Worm (Caenorhabditis elegans) whole organism, L4 larva: ENCODE results near the gene suox-1.
A peak's percentile ranks its signal among the peaks of the same experiment; 100 is the strongest.

Experiments used
- F37D6.2 ChIP-seq: sonication (generic microtip); optimal IDR thresholded peaks from 2 replicates; lab custom pipeline; 2016; ENCODE audit warnings: mild to moderate bottlenecking, missing genetic modification characterization, missing compliant biosample characterization
- F44E2.7 ChIP-seq: fragments of 200-800 bp; sonication (Bioruptor generic); IDR thresholded peaks from 2 replicates; pipeline ENCODE4 v2.1.2; 2022; ENCODE audit warnings: missing genetic modification characterization, missing compliant biosample characterization
- Y5F2A.4 ChIP-seq: fragments of 200-800 bp; sonication (Bioruptor generic); optimal IDR thresholded peaks from 2 replicates; lab custom pipeline; 2018; ENCODE audit warnings: mild to moderate bottlenecking, missing genetic modification characterization, missing compliant biosample characterization
- aha-1 ChIP-seq: fragments of 150-350 bp; peaks from one replicate; lab custom pipeline; 2014; ENCODE audit warnings: missing biosample characterization, missing genetic modification characterization
- aly-2 ChIP-seq: sonication (generic microtip); optimal IDR thresholded peaks from 2 replicates; lab custom pipeline; 2018; ENCODE audit warnings: missing biosample characterization, missing genetic modification characterization
- ceh-62 ChIP-seq: sonication (generic microtip); optimal IDR thresholded peaks from 2 replicates; lab custom pipeline; 2017; ENCODE audit warnings: missing biosample characterization, missing genetic modification characterization
- cey-2 ChIP-seq: sonication (generic microtip); optimal IDR thresholded peaks from 3 replicates; lab custom pipeline; 2017; ENCODE audit warnings: missing genetic modification characterization, mild to moderate bottlenecking, missing compliant biosample characterization, antibody characterized with exemption, borderline replicate concordance; ENCODE audit not compliant: insufficient read depth
- daf-12 ChIP-seq: fragments of 150-350 bp; optimal IDR thresholded peaks from 2 replicates; lab custom pipeline; 2014; ENCODE audit warnings: missing biosample characterization, missing genetic modification reagents, missing genetic modification characterization
- daf-16 ChIP-seq, 3 experiments: sonication (generic microtip); optimal IDR thresholded peaks; 2 replicates each; lab custom pipeline; 2016 to 2017; ENCODE audit warnings: missing genetic modification characterization in 3 of 3, missing genetic modification reagents in 3 of 3, mild to moderate bottlenecking in 2 of 3, missing compliant biosample characterization in 2 of 3, missing biosample characterization in 1 of 3, moderate library complexity in 1 of 3
- hif-1 ChIP-seq, 2 experiments: sonication (generic microtip); optimal IDR thresholded peaks; 2 replicates each; lab custom pipeline; 2016 to 2017; ENCODE audit warnings: missing compliant biosample characterization in 2 of 2, missing genetic modification characterization in 2 of 2, missing genetic modification reagents in 2 of 2, missing genotype in 2 of 2, mild to moderate bottlenecking in 1 of 2
- hlh-11 ChIP-seq: fragments of 200-800 bp; sonication (Bioruptor generic); optimal IDR thresholded peaks from 2 replicates; lab custom pipeline; 2018; ENCODE audit warnings: mild to moderate bottlenecking, missing genetic modification characterization, missing compliant biosample characterization
- jun-1 ChIP-seq: fragments of 150-350 bp; optimal IDR thresholded peaks from 2 replicates; lab custom pipeline; 2014; ENCODE audit warnings: missing biosample characterization, missing genetic modification reagents, missing genetic modification characterization
- lin-1 ChIP-seq: fragments of 200-800 bp; sonication (Bioruptor generic); IDR thresholded peaks from 2 replicates; pipeline ENCODE4 v1.3.6; 2022; ENCODE audit warnings: missing genetic modification reagents, missing genetic modification characterization, missing compliant biosample characterization
- lin-29 ChIP-seq: fragments of 200-800 bp; sonication (Bioruptor generic); IDR thresholded peaks from 2 replicates; pipeline ENCODE4 v1.3.6; 2022; ENCODE audit warnings: missing genetic modification reagents, missing genetic modification characterization, missing compliant biosample characterization
- lin-38 ChIP-seq: fragments of 200-800 bp; sonication (Bioruptor generic); IDR thresholded peaks from 2 replicates; pipeline ENCODE4 v1.3.6; 2022; ENCODE audit warnings: missing genetic modification reagents, missing genetic modification characterization, missing compliant biosample characterization
- lsy-2 ChIP-seq, 2 experiments: fragments of 150-350 bp in 1 of 2; sonication (generic microtip) in 1 of 2; optimal IDR thresholded peaks; 2 replicates each; lab custom pipeline; 2014 to 2017; ENCODE audit warnings: missing biosample characterization in 2 of 2, missing genetic modification characterization in 2 of 2
- mdl-1 ChIP-seq, 2 experiments: fragments of 150-350 bp in 1 of 2; sonication (generic microtip) in 1 of 2; optimal IDR thresholded peaks; 2 replicates each; lab custom pipeline; 2014 to 2017; ENCODE audit warnings: missing biosample characterization in 2 of 2, missing genetic modification characterization in 2 of 2
- mdt-29 ChIP-seq: fragments of 200-800 bp; sonication (Bioruptor generic); IDR thresholded peaks from 2 replicates; pipeline ENCODE4 v1.3.6; 2022; ENCODE audit warnings: missing genetic modification reagents, missing genetic modification characterization, missing compliant biosample characterization
- mes-2 ChIP-seq: sonication (generic microtip); optimal IDR thresholded peaks from 2 replicates; lab custom pipeline; 2016; ENCODE audit warnings: missing genotype, mild to moderate bottlenecking, missing genetic modification characterization, missing compliant biosample characterization; ENCODE audit not compliant: poor library complexity, severe bottlenecking
- mxl-2 ChIP-seq: fragments of 200-800 bp; sonication (Bioruptor generic); conservative IDR thresholded peaks from 2 replicates; pipeline ENCODE4 v1.3.6; 2022; ENCODE audit warnings: missing genetic modification reagents, missing genetic modification characterization, missing compliant biosample characterization
- nhr-11 ChIP-seq: fragments of 150-350 bp; optimal IDR thresholded peaks from 2 replicates; lab custom pipeline; 2014; ENCODE audit warnings: missing biosample characterization, missing genetic modification characterization
- nhr-25 ChIP-seq: sonication (generic microtip); optimal IDR thresholded peaks from 2 replicates; lab custom pipeline; 2017; ENCODE audit warnings: missing genetic modification characterization, mild to moderate bottlenecking, missing compliant biosample characterization, antibody characterized with exemption, moderate library complexity, borderline replicate concordance; ENCODE audit not compliant: insufficient read depth
- nhr-28 ChIP-seq: fragments of 150-350 bp; optimal IDR thresholded peaks from 2 replicates; lab custom pipeline; 2014; ENCODE audit warnings: missing biosample characterization, missing genetic modification characterization
- nhr-42 ChIP-seq: fragments of 200-800 bp; sonication (Bioruptor generic); IDR thresholded peaks from 2 replicates; pipeline ENCODE4 v1.3.6; 2022; ENCODE audit warnings: missing genetic modification characterization, missing compliant biosample characterization
- nhr-48 ChIP-seq: sonication (generic microtip); optimal IDR thresholded peaks from 2 replicates; lab custom pipeline; 2016; ENCODE audit warnings: mild to moderate bottlenecking, missing genetic modification characterization, missing compliant biosample characterization
- nhr-76 ChIP-seq: fragments of 150-350 bp; optimal IDR thresholded peaks from 2 replicates; lab custom pipeline; 2014; ENCODE audit warnings: missing biosample characterization, missing genetic modification characterization
- nhr-77 ChIP-seq: fragments of 150-350 bp; optimal IDR thresholded peaks from 2 replicates; lab custom pipeline; 2014; ENCODE audit warnings: missing biosample characterization, missing genetic modification characterization
- saeg-2 ChIP-seq: fragments of 200-800 bp; sonication (Bioruptor generic); IDR thresholded peaks from 2 replicates; pipeline ENCODE4 v1.3.6; 2022; ENCODE audit warnings: missing genetic modification reagents, missing genetic modification characterization, missing compliant biosample characterization
- unc-39 ChIP-seq: sonication (generic microtip); optimal IDR thresholded peaks from 2 replicates; lab custom pipeline; 2017; ENCODE audit warnings: missing biosample characterization, missing genetic modification characterization
- unc-62 ChIP-seq, 3 experiments: fragments of 150-350 bp in 1 of 3; sonication (generic microtip); optimal IDR thresholded peaks in 2 of 3; peaks in 1 of 3; 1 replicate in 1 of 3; 2 replicates in 2 of 3; lab custom pipeline; 2014 to 2017; ENCODE audit warnings: missing biosample characterization in 3 of 3, missing genetic modification characterization in 3 of 3, missing genetic modification reagents in 3 of 3, missing genotype in 1 of 3
- zag-1 ChIP-seq: fragments of 150-350 bp; optimal IDR thresholded peaks from 2 replicates; lab custom pipeline; 2014; ENCODE audit warnings: missing biosample characterization, missing genetic modification characterization
- zfp-2 ChIP-seq: sonication (generic microtip); optimal IDR thresholded peaks from 2 replicates; lab custom pipeline; 2016; ENCODE audit warnings: mild to moderate bottlenecking, missing genetic modification characterization, missing compliant biosample characterization
- zfp-3 ChIP-seq: fragments of 200-800 bp; sonication (Bioruptor generic); conservative IDR thresholded peaks from 2 replicates; pipeline ENCODE4 v1.3.6; 2022; ENCODE audit warnings: missing genetic modification reagents, missing genetic modification characterization, missing compliant biosample characterization
- zip-2 ChIP-seq: fragments of 150-350 bp; optimal IDR thresholded peaks from 2 replicates; lab custom pipeline; 2014; ENCODE audit warnings: missing biosample characterization, missing genetic modification characterization

The suox-1 gene

DNA sequence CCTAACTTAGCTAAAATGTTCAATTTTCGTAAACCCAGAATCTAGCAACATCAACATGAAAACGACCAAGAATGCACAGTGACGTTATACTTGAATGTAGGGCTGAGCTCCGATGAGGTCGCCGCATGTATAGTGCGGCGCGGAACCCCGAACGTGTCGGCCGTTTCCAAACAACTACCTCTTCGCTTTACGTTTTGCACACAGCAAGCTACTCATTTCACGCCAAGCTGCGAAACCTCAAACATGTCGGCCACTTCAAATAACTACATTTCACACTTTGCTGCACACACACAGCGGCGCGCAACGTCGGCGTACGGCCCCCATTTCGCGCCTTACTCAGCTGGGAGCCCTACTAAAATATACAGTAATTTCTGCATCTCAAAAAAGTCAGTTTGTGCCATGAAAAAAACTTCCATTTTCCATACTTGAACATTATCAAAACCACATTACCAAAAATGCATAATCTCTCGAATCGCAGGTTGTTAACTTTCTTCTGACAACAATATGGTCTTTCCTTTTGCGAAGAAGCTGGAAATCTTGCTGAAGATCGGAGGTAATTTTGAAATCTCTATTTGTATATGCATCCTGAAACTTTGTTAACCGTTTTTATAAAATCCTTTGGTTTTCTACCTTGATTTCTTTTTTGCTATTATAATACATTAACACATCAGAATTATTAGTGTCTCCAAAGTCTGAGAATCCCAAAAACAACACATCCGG, 5.3 kb downstream of the suox-1 start, which contains the start of gene H13N06.7:
TSS of gene H13N06.7 (plus strand) at position 670 of the 720 bp plus-strand sequence.
- TF ChIP-seq nhr-48 (tag; lab: Kevin White, UChicago) (no peak), daf-16 (GFP tag; optimal IDR thresholded peaks at IDR 0.05; lab: Kevin White, UChicago) (no peak), daf-16 (tag; optimal IDR thresholded peaks at IDR 0.05; lab: Kevin White, UChicago) (no peak), F37D6.2 (no peak), nhr-25 (tag; lab: Kevin White, UChicago) (no peak), unc-39 (tag; lab: Kevin White, UChicago) (no peak), lin-1 (GFP tag; lab: Robert Waterston, UW) (no peak), mxl-2 (GFP tag; lab: Robert Waterston, UW) (no peak), hif-1 (tag; optimal IDR thresholded peaks at IDR 0.05; lab: Kevin White, UChicago) (no peak), mdt-29 (no peak), lsy-2 (tag; optimal IDR thresholded peaks at IDR 0.05; lab: Kevin White, UChicago) (no peak), zip-2 (tag; lab: Kevin White, UChicago) (no peak), Y5F2A.4 (GFP tag; lab: Kevin White, UChicago) (no peak), zfp-3 (GFP tag; lab: Robert Waterston, UW) (no peak), saeg-2 (GFP tag; lab: Robert Waterston, UW) (no peak), ceh-62 (tag; lab: Kevin White, UChicago) (no peak), lin-29 (GFP tag; lab: Robert Waterston, UW) (no peak), nhr-76 (tag; lab: Kevin White, UChicago) (no peak)

DNA sequence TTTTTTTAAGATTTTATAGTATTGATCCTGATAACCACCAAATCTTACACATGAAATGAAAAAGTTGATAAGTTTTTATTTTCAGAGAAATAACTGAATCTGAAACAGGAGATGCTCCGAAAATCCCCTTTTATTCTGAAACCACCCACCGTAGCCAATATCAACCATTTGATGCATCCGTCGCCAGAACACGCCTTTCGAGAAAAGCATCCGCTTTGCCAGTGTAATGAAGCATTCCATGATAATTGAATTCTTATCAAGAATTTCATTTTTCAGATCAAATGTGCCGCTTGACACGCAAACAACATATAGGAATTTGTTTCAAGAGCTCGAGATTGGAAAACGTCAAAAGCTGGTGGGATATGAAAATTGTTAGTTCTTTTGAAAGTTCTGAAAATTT, 7.4 kb downstream of the suox-1 start, which contains the start of gene tbh-1:
TSS of gene tbh-1 (minus strand) at position 101 of the 400 bp plus-strand sequence.
- TF ChIP-seq aly-2 (tag; lab: Kevin White, UChicago) (no peak), lsy-2 (tag; optimal IDR thresholded peaks at IDR 0.05; lab: Kevin White, UChicago) (no peak), nhr-42 (GFP tag; lab: Robert Waterston, UW) (no peak)

DNA sequence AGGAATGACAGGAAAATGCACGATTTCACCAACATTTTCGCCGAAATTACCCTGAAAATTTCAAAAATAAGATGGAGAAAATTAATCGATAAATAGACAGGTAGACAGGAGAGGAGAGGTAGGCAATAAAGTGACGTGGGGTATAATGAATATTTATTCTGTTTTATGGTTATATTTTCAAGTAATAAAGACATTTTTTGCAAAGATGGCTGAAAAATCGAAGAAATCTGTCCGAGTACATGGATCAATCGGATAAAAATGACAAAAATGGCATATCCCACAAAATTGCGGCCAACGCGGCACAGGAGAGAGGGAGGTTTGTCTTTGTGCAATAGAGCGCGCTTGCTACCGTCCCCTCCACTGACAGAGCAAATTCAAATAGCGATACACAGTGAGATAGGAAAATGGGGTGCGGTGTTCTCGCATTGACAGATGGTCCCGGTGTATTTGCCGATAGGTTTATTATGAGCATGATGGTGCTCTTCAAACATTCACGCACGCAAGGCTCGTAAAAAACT, 10.5 kb downstream of the suox-1 start, which contains the start of gene zipt-7.2:
TSS of gene zipt-7.2 (minus strand) at position 51 of the 518 bp plus-strand sequence.
- TF ChIP-seq lin-38 (GFP tag; lab: Robert Waterston, UW) (peak; percentile 89), unc-62 (GFP tag; optimal IDR thresholded peaks at IDR 0.05 in 1 of 2; lab: Kevin White, UChicago) (peak in 1 of 2 experiments; percentile 44), unc-62 (tag; optimal IDR thresholded peaks at IDR 0.05; lab: Kevin White, UChicago) (no peak), zfp-2 (tag; lab: Kevin White, UChicago) (no peak), zag-1 (no peak), saeg-2 (GFP tag; lab: Robert Waterston, UW) (no peak), hlh-11 (tag; lab: Kevin White, UChicago) (peak; percentile 28), aha-1 (tag; lab: Kevin White, UChicago) (peak; percentile 87), cey-2 (no peak), mes-2 (peak; percentile 63), lin-1 (GFP tag; lab: Robert Waterston, UW) (no peak), nhr-11 (tag; lab: Kevin White, UChicago) (no peak), daf-12 (tag; lab: Kevin White, UChicago) (no peak), nhr-77 (tag; lab: Kevin White, UChicago) (no peak), jun-1 (no peak), mdl-1 (tag; optimal IDR thresholded peaks at IDR 0.05; lab: Kevin White, UChicago) (no peak), F44E2.7 (GFP tag; lab: Robert Waterston, UW) (no peak), F37D6.2 (no peak), nhr-28 (tag; lab: Kevin White, UChicago) (peak; percentile 13)
